Fruit fly (Drosophila melanogaster): ENCODE measurements around the gene Papst2.

DNA sequence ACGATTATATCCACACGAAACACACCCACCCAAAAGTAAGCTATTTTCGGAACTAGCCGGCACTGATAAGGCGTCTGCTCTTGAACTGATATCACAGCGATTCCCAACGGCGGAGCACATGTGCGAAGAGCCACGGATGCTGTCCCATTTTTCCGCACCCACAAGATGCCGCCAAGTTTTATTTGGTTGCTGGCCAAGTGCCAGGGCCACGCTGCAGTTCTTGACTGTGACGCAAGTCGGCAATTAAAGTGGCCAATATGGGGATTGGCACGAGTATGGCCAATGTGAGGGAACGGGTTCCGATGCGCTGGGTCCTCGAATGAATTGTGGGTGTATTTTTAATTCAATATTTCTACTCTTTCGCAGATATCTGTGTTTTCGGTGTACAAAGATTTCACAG lies 11.3 kb downstream of the Papst2 start:
- TF ChIP-seq CG17328 (GFP tag; IDR thresholded peaks at IDR 0.05) (no peak), sob (GFP tag; IDR thresholded peaks at IDR 0.05) (no peak)

Data from whole organism, embryonic.